Worm (Caenorhabditis elegans): ENCODE data around the gene tsp-18.
A peak's percentile ranks its signal among the peaks of the same experiment; 100 is the strongest.

Gene tsp-18

DNA sequence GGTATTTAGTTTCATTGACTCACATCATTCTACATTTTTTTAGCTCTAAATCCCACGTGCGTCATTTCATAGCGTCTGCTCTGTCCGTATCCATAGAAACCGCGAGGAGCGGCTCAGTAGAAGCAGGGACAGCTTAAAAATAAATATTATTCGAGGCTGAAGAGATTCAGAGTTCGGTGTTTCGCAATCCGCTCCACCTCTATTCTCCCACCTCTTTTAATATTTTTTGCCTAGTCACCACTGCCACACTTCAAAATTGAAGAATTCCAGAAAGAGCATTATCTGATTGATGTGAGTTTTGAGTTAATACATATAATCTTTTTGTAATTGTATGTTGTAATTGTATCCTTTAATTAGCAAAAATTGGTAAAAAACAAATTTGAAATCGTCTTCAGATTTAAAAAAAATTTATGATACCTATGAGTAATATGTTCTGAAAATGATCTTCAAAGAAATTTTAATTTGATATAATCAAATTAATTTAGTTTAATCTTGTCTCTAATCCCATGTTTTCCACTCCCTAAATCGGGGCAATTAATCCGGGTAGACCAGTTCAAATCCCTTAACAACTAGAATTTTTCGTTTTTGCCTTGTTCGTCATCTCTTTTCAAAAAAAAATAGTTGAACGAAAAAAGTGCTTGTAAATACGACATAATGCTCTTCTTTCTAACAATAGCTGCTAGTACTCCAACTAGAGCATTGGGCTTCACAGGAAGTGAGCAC is 14.8 kb upstream of the tsp-18 start:
- TF ChIP-seq cebp-1 (GFP tag; IDR thresholded peaks at IDR 0.05) (0 out of 2 replicates have a peak, but pooled peaks have one; percentile 26), cebp-1 (tag; optimal IDR thresholded peaks at IDR 0.05) (peak; percentile 78), rec-8 (tag; optimal IDR thresholded peaks at IDR 0.05) (no peak)

DNA sequence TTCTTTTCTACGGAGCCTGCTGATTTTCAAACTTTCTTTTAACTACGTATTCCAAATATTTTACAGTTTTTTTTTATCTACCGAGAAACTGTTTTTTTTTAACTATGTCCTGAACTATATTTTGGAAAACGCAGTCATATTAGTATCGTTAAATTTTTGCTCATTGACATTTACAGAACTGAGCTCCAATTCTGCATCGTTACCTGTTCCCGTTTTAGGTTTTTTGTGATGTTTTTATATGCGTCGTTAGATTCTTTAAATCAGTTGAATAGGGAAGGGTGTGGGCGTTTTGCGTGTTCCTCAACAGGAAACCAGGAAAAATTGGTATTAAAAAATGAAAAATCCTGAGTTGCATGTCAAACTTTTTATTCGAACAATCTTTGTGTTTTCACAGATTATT is 11.5 kb upstream of the tsp-18 start:
- TF ChIP-seq F49E8.2 (tag; optimal IDR thresholded peaks at IDR 0.05; ENCODE audit: insufficient read depth) (no peak), xnd-1 (tag; optimal IDR thresholded peaks at IDR 0.05) (no peak), nhr-90 (tag; optimal IDR thresholded peaks at IDR 0.05) (no peak), sptf-2 (GFP tag; optimal IDR thresholded peaks at IDR 0.05) (no peak), Y53G8AR.9 (GFP tag; conservative IDR thresholded peaks at IDR 0.05) (0 out of 2 replicates have a peak, but pooled peaks have one; percentile 47), snpc-1.3 (tag; optimal IDR thresholded peaks at IDR 0.05; ENCODE audit: insufficient read depth) (no peak), F23B12.7 (tag; optimal IDR thresholded peaks at IDR 0.05; ENCODE audit: insufficient read depth) (no peak), sdz-38 (tag; optimal IDR thresholded peaks at IDR 0.05) (no peak), egrh-3 (GFP tag; IDR thresholded peaks at IDR 0.05) (no peak), ztf-26 (tag; optimal IDR thresholded peaks at IDR 0.05) (peak; percentile 25), hmg-1.2 (GFP tag; IDR thresholded peaks at IDR 0.05) (no peak), mes-4 (tag; optimal IDR thresholded peaks at IDR 0.05) (no peak), cebp-1 (GFP tag; IDR thresholded peaks at IDR 0.05) (no peak), cebp-1 (tag; optimal IDR thresholded peaks at IDR 0.05) (peak; percentile 4), dpff-1 (tag; optimal IDR thresholded peaks at IDR 0.05) (no peak), ztf-22 (GFP tag; optimal IDR thresholded peaks at IDR 0.05) (no peak), hmg-20 (GFP tag; IDR thresholded peaks at IDR 0.05) (no peak), lsy-27 (tag; optimal IDR thresholded peaks at IDR 0.05; ENCODE audit: borderline replicate concordance, insufficient read depth) (no peak), egl-18 (GFP tag; IDR thresholded peaks at IDR 0.05) (no peak), repo-1 (tag; optimal IDR thresholded peaks at IDR 0.05) (peak; percentile 55), athp-1 (tag; optimal IDR thresholded peaks at IDR 0.05) (no peak), madf-8 (GFP tag; conservative IDR thresholded peaks at IDR 0.05) (no peak), ceh-79 (tag; optimal IDR thresholded peaks at IDR 0.05) (no peak), F33H1.4 (GFP tag; IDR thresholded peaks at IDR 0.05) (no peak), atf-7 (tag; optimal IDR thresholded peaks at IDR 0.05) (peak; percentile 25), F57C9.4 (tag; optimal IDR thresholded peaks at IDR 0.05) (no peak), lin-54 (GFP tag; optimal IDR thresholded peaks at IDR 0.05) (no peak)

DNA sequence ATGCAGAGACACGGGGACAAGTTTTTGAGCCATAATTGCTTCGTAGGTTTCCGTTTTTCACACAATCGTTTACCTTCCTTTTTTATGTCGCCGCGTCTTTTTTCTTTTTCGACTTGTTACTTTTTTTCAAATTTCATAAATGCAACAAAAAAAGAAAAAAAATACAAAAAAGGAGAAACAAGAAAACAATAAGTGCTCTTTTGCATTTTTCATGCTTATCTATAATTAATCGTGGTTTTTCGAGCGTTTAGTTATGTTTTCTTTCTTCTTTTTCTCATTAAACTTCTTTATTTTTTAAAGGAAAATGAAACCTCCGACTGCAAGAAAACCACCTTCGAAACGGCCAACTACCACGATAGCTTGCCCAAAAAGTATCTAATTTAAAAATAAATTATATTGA is 8.5 kb upstream of the tsp-18 start, which contains the start of gene F59G1.4:
TSS of gene F59G1.4 (plus strand) at position 301 of the 400 bp plus-strand sequence.
- no peak for TF ChIP-seq ceh-100 (GFP tag; IDR thresholded peaks at IDR 0.05)
- TF ChIP-seq F39B2.1 (GFP tag; IDR thresholded peaks at IDR 0.05) = no peak

DNA sequence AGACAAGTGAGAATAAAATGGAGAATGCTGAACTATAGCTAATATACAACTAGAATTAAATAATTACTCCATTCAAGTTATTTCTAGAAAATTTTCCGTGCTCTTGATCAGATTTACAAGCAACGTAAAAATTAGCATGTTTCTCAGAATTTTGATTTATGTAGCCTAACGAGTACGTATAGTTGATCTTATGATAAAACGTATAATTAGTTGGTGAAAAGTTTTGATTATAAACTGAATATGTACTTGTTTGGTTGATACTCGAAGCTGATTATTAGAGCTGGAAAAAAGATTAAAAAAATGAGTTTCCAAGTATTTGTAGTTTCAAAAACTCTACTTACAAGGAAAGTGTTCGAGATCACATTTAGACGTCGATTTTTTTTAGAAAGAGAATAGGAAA is 7.8 kb upstream of the tsp-18 start:
- TF ChIP-seq ccch-3 (GFP tag; optimal IDR thresholded peaks at IDR 0.05) (no peak), egrh-3 (GFP tag; IDR thresholded peaks at IDR 0.05) (no peak), lin-54 (GFP tag; optimal IDR thresholded peaks at IDR 0.05) (no peak), attf-6 (GFP tag; IDR thresholded peaks at IDR 0.05) (no peak), zim-3 (tag; optimal IDR thresholded peaks at IDR 0.05) (no peak), ama-1 (optimal IDR thresholded peaks at IDR 0.05) (no peak), ama-1 (GFP tag; optimal IDR thresholded peaks at IDR 0.05) (no peak), Y53F4B.3 (GFP tag; IDR thresholded peaks at IDR 0.05) (no peak), snpc-1.3 (tag; optimal IDR thresholded peaks at IDR 0.05; ENCODE audit: insufficient read depth) (no peak), tbx-9 (tag; optimal IDR thresholded peaks at IDR 0.05; ENCODE audit: borderline replicate concordance) (no peak), aptf-3 (GFP tag; IDR thresholded peaks at IDR 0.05) (no peak), let-526 (GFP tag; IDR thresholded peaks at IDR 0.05) (no peak), lag-1 (GFP tag; IDR thresholded peaks at IDR 0.05) (no peak), ztf-26 (tag; optimal IDR thresholded peaks at IDR 0.05) (no peak), unc-62 (GFP tag; optimal IDR thresholded peaks at IDR 0.05) (no peak), ceh-40 (GFP tag; IDR thresholded peaks at IDR 0.05) (no peak), ztf-22 (GFP tag; optimal IDR thresholded peaks at IDR 0.05) (no peak), B0261.1 (tag; optimal IDR thresholded peaks at IDR 0.05) (no peak), hmg-1.2 (GFP tag; IDR thresholded peaks at IDR 0.05) (no peak), sea-2 (GFP tag; IDR thresholded peaks at IDR 0.05) (no peak)

Measured in whole organism, young adult.